Fruit fly (Drosophila melanogaster): ENCODE data around the gene CG9121.

Gene CG9121

dm6 chr2L:5052367-5052914, 1.6 kb upstream of the CG9121 start, which contains the start of gene senju (continued):
- TF ChIP-seq CG8388 (GFP tag; optimal IDR thresholded peaks at IDR 0.05) (peak; percentile 81), CG11696 (GFP tag; IDR thresholded peaks at IDR 0.05) (peak; percentile 53), CG3726 (GFP tag; IDR thresholded peaks at IDR 0.05) (peak; percentile 69; the same call in 2 of the 3 replicates), CG6683 (GFP tag; optimal IDR thresholded peaks at IDR 0.05) (peak; percentile 70), br (optimal IDR thresholded peaks at IDR 0.05) (no peak), hb (GFP tag; IDR thresholded peaks at IDR 0.05; ENCODE audit: partially characterized antibody) (no peak), salm (tag; optimal IDR thresholded peaks at IDR 0.05) (peak; percentile 47), rib (GFP tag; IDR thresholded peaks at IDR 0.05) (peak; percentile 95), HLH4C (GFP tag; IDR thresholded peaks at IDR 0.05; ENCODE audit: partially characterized antibody) (0 out of 3 replicates have a peak, but pooled peaks have one; percentile 27), CG33557 (GFP tag; optimal IDR thresholded peaks at IDR 0.05) (peak; percentile 72), Hr3 (GFP tag; optimal IDR thresholded peaks at IDR 0.05) (peak; percentile 83), GATAe (GFP tag; conservative IDR thresholded peaks at IDR 0.05) (no peak; the same call in 1 of the 2 replicates), Hey (tag; optimal IDR thresholded peaks at IDR 0.05) (peak; percentile 69), klu (GFP tag; IDR thresholded peaks at IDR 0.05) (peak; percentile 41; the same call in 1 of the 2 replicates), CG4404 (GFP tag; IDR thresholded peaks at IDR 0.05) (peak; percentile 52), Atf-2 (GFP tag; optimal IDR thresholded peaks at IDR 0.05) (peak; percentile 62), usp (GFP tag; optimal IDR thresholded peaks at IDR 0.05) (no peak), Neu2 (GFP tag; optimal IDR thresholded peaks at IDR 0.05; ENCODE audit: borderline replicate concordance) (no peak), CG17612 (GFP tag; IDR thresholded peaks at IDR 0.05) (no peak), Oaz (GFP tag; IDR thresholded peaks at IDR 0.05) (0 out of 2 replicates have a peak, but pooled peaks have one; percentile 30), CG17568 (GFP tag; optimal IDR thresholded peaks at IDR 0.05) (peak; percentile 61), onecut (GFP tag; IDR thresholded peaks at IDR 0.05) (peak; percentile 84), bbx (GFP tag; IDR thresholded peaks at IDR 0.05; ENCODE audit: partially characterized antibody) (peak; percentile 35; the same call in 1 of the 2 replicates), Lpt (GFP tag; optimal IDR thresholded peaks at IDR 0.05) (no peak), CG32767 (GFP tag; IDR thresholded peaks at IDR 0.05) (peak; percentile 64; the same call in 1 of the 2 replicates), Asciz (GFP tag; optimal IDR thresholded peaks at IDR 0.05) (peak; percentile 74), nerfin-2 (GFP tag; IDR thresholded peaks at IDR 0.05; ENCODE audit: partially characterized antibody) (no peak), CG31224 (GFP tag; IDR thresholded peaks at IDR 0.05) (peak; percentile 63), Abd-B (GFP tag; optimal IDR thresholded peaks at IDR 0.05) (peak; percentile 16), Nf-YA (GFP tag; IDR thresholded peaks at IDR 0.05) (peak; percentile 39; the same call in 1 of the 2 replicates), CG32532 (GFP tag; IDR thresholded peaks at IDR 0.05) (peak; percentile 89), Scr (GFP tag; IDR thresholded peaks at IDR 0.05; ENCODE audit: partially characterized antibody) (peak; percentile 54), B-H2 (GFP tag; optimal IDR thresholded peaks at IDR 0.05) (peak; percentile 88), sob (GFP tag; IDR thresholded peaks at IDR 0.05) (peak; percentile 84), Dip3 (GFP tag; optimal IDR thresholded peaks at IDR 0.05) (peak; percentile 63), CG7987 (GFP tag; optimal IDR thresholded peaks at IDR 0.05) (peak; percentile 93), CG6813 (GFP tag; optimal IDR thresholded peaks at IDR 0.05) (peak; percentile 79), kah (GFP tag; optimal IDR thresholded peaks at IDR 0.05) (peak; percentile 21), CG30020 (tag; optimal IDR thresholded peaks at IDR 0.05) (peak; percentile 55), ems (GFP tag; optimal IDR thresholded peaks at IDR 0.05) (peak; percentile 80), Hsf (GFP tag; optimal IDR thresholded peaks at IDR 0.05) (peak; percentile 80), CG1024 (GFP tag; IDR thresholded peaks at IDR 0.05) (peak; percentile 68), CG6654 (GFP tag; optimal IDR thresholded peaks at IDR 0.05) (peak; percentile 60), HLH3B (GFP tag; IDR thresholded peaks at IDR 0.05) (peak; percentile 78), Bdp1 (GFP tag; optimal IDR thresholded peaks at IDR 0.05) (peak; percentile 78), CG13624 (GFP tag; optimal IDR thresholded peaks at IDR 0.05) (peak; percentile 89), esg (GFP tag; conservative IDR thresholded peaks at IDR 0.05) (peak; percentile 67), CG3163 (GFP tag; optimal IDR thresholded peaks at IDR 0.05) (peak; percentile 73), ham (GFP tag; IDR thresholded peaks at IDR 0.05) (peak; percentile 40; the same call in 1 of the 2 replicates), CG13775 (GFP tag; optimal IDR thresholded peaks at IDR 0.05) (peak; percentile 84)

Data from whole organism, embryonic.